Worm (Caenorhabditis elegans) whole organism, L2 larva: ENCODE measurements around the gene Y56A3A.6.

Experiments used
- C34F6.9 ChIP-seq: fragments of 150-350 bp; optimal IDR thresholded peaks from 2 replicates; lab custom pipeline; 2014; ENCODE audit warnings: missing biosample characterization, missing genetic modification characterization
- F13H6.1 ChIP-seq: sonication (generic microtip); optimal IDR thresholded peaks from 2 replicates; lab custom pipeline; 2016; ENCODE audit warnings: missing genetic modification characterization, missing compliant biosample characterization
- R02D3.7 ChIP-seq: fragments of 150-350 bp; optimal IDR thresholded peaks from 2 replicates; lab custom pipeline; 2014; ENCODE audit warnings: missing biosample characterization, missing genetic modification characterization
- Y55F3AM.14 ChIP-seq: fragments of 200-800 bp; sonication (Bioruptor generic); optimal IDR thresholded peaks from 2 replicates; lab custom pipeline; 2018; ENCODE audit warnings: mild to moderate bottlenecking, missing genetic modification characterization, missing compliant biosample characterization
- ZK546.5 ChIP-seq: sonication (generic microtip); optimal IDR thresholded peaks from 2 replicates; lab custom pipeline; 2017; ENCODE audit warnings: missing biosample characterization, missing genetic modification characterization
- aly-2 ChIP-seq: fragments of 150-350 bp; optimal IDR thresholded peaks from 2 replicates; lab custom pipeline; 2014; ENCODE audit warnings: missing biosample characterization, missing genetic modification characterization
- ama-1 ChIP-seq: fragments of 150-350 bp; optimal IDR thresholded peaks from 2 replicates; lab custom pipeline; 2018; ENCODE audit warnings: inconsistent platforms
- blmp-1 ChIP-seq: sonication (generic microtip); optimal IDR thresholded peaks from 2 replicates; lab custom pipeline; 2017; ENCODE audit warnings: missing genetic modification characterization, mild to moderate bottlenecking, missing compliant biosample characterization, antibody characterized with exemption, moderate library complexity; ENCODE audit not compliant: insufficient read depth
- ceh-16 ChIP-seq: fragments of 150-350 bp; optimal IDR thresholded peaks from 2 replicates; lab custom pipeline; 2014; ENCODE audit warnings: missing biosample characterization, missing genetic modification characterization
- ceh-82 ChIP-seq: fragments of 150-350 bp; optimal IDR thresholded peaks from 2 replicates; lab custom pipeline; 2014; ENCODE audit warnings: missing biosample characterization, missing genetic modification characterization
- crh-2 ChIP-seq: sonication (generic microtip); optimal IDR thresholded peaks from 2 replicates; lab custom pipeline; 2017; ENCODE audit warnings: missing biosample characterization, missing genetic modification characterization
- dmd-4 ChIP-seq: sonication (generic microtip); optimal IDR thresholded peaks from 2 replicates; lab custom pipeline; 2017; ENCODE audit warnings: missing biosample characterization, missing genetic modification characterization
- egl-27 ChIP-seq: sonication (generic microtip); optimal IDR thresholded peaks from 3 replicates; lab custom pipeline; 2017; ENCODE audit warnings: missing biosample characterization, missing genetic modification reagents, missing genetic modification characterization
- elt-1 ChIP-seq: fragments of 150-350 bp; optimal IDR thresholded peaks from 2 replicates; lab custom pipeline; 2014; ENCODE audit warnings: missing biosample characterization, missing genetic modification characterization
- elt-3 ChIP-seq: sonication (generic microtip); optimal IDR thresholded peaks from 2 replicates; lab custom pipeline; 2017; ENCODE audit warnings: missing biosample characterization, missing genetic modification characterization
- fos-1 ChIP-seq: fragments of 150-350 bp; optimal IDR thresholded peaks from 2 replicates; lab custom pipeline; 2014; ENCODE audit warnings: missing biosample characterization, missing genetic modification characterization
- gmeb-1 ChIP-seq: fragments of 150-350 bp; optimal IDR thresholded peaks from 2 replicates; lab custom pipeline; 2014; ENCODE audit warnings: missing biosample characterization, missing genetic modification characterization
- lin-11 ChIP-seq: fragments of 150-350 bp; sonication (generic microtip); optimal IDR thresholded peaks from 2 replicates; lab custom pipeline; 2014; ENCODE audit warnings: missing biosample characterization, missing genetic modification characterization, inconsistent platforms, mixed read lengths
- lin-13 ChIP-seq: fragments of 150-350 bp; optimal IDR thresholded peaks from 2 replicates; lab custom pipeline; 2014; ENCODE audit warnings: missing biosample characterization, missing genetic modification reagents, missing genetic modification characterization
- lin-39 ChIP-seq: fragments of 150-350 bp; optimal IDR thresholded peaks from 2 replicates; lab custom pipeline; 2014; ENCODE audit warnings: missing biosample characterization, missing genetic modification reagents, missing genetic modification characterization
- lsy-2 ChIP-seq, 2 experiments: fragments of 150-350 bp in 1 of 2; sonication (generic microtip) in 1 of 2; optimal IDR thresholded peaks; 2 replicates each; lab custom pipeline; 2014 to 2017; ENCODE audit warnings: missing biosample characterization in 2 of 2, missing genetic modification characterization in 2 of 2
- mab-5 ChIP-seq: fragments of 150-350 bp; optimal IDR thresholded peaks from 2 replicates; lab custom pipeline; 2014; ENCODE audit warnings: missing biosample characterization, missing genetic modification characterization
- mbf-1 ChIP-seq: sonication (generic microtip); optimal IDR thresholded peaks from 2 replicates; lab custom pipeline; 2017; ENCODE audit warnings: missing biosample characterization, missing genetic modification characterization
- mdl-1 ChIP-seq, 2 experiments: fragments of 150-350 bp in 1 of 2; sonication (generic microtip) in 1 of 2; optimal IDR thresholded peaks; 2 replicates each; lab custom pipeline; 2017; ENCODE audit warnings: missing biosample characterization in 2 of 2, missing genetic modification characterization in 2 of 2
- nhr-12 ChIP-seq: fragments of 150-350 bp; optimal IDR thresholded peaks from 2 replicates; lab custom pipeline; 2014; ENCODE audit warnings: missing biosample characterization, missing genetic modification characterization
- nhr-21 ChIP-seq: fragments of 150-350 bp; optimal IDR thresholded peaks from 2 replicates; lab custom pipeline; 2014; ENCODE audit warnings: missing biosample characterization, missing genetic modification characterization
- nhr-237 ChIP-seq: fragments of 150-350 bp; optimal IDR thresholded peaks from 2 replicates; lab custom pipeline; 2014; ENCODE audit warnings: missing biosample characterization, missing genetic modification characterization
- nhr-6 ChIP-seq: fragments of 150-350 bp; optimal IDR thresholded peaks from 2 replicates; lab custom pipeline; 2014; ENCODE audit warnings: missing biosample characterization, missing genetic modification characterization
- nhr-77 ChIP-seq: fragments of 150-350 bp; optimal IDR thresholded peaks from 2 replicates; lab custom pipeline; 2014; ENCODE audit warnings: missing biosample characterization, missing genetic modification characterization
- sem-4 ChIP-seq: fragments of 150-350 bp; optimal IDR thresholded peaks from 2 replicates; lab custom pipeline; 2014; ENCODE audit warnings: missing biosample characterization, missing genetic modification reagents, missing genetic modification characterization
- skn-1 ChIP-seq: sonication (generic microtip); optimal IDR thresholded peaks from 2 replicates; lab custom pipeline; 2017; ENCODE audit warnings: missing biosample characterization, missing genetic modification characterization
- sma-3 ChIP-seq: sonication (generic microtip); optimal IDR thresholded peaks from 2 replicates; lab custom pipeline; 2016; ENCODE audit warnings: missing genetic modification reagents, missing genetic modification characterization, missing compliant biosample characterization
- sma-9 ChIP-seq, 2 experiments: fragments of 150-350 bp in 1 of 2; sonication (generic microtip) in 1 of 2; optimal IDR thresholded peaks; 2 replicates each; lab custom pipeline; 2014 to 2016; ENCODE audit warnings: missing genetic modification characterization in 2 of 2, mild to moderate bottlenecking in 1 of 2, missing biosample characterization in 1 of 2, missing compliant biosample characterization in 1 of 2, missing genetic modification reagents in 1 of 2, moderate library complexity in 1 of 2
- unc-55 ChIP-seq: fragments of 150-350 bp; sonication (generic microtip); optimal IDR thresholded peaks from 3 replicates; lab custom pipeline; 2014; ENCODE audit warnings: missing biosample characterization, missing genetic modification reagents, missing genetic modification characterization
- unc-62 ChIP-seq: fragments of 150-350 bp; optimal IDR thresholded peaks from 2 replicates; lab custom pipeline; 2014; ENCODE audit warnings: missing biosample characterization, missing genetic modification reagents, missing genetic modification characterization
- ztf-1 ChIP-seq: fragments of 200-800 bp; sonication (Bioruptor generic); conservative IDR thresholded peaks from 2 replicates; pipeline ENCODE4 v1.3.6; 2022; ENCODE audit warnings: missing genetic modification characterization, missing compliant biosample characterization
- ztf-11 ChIP-seq: sonication (generic microtip); optimal IDR thresholded peaks from 2 replicates; lab custom pipeline; 2017; ENCODE audit warnings: missing biosample characterization, missing genetic modification characterization
- ztf-4 ChIP-seq: fragments of 150-350 bp; optimal IDR thresholded peaks from 2 replicates; lab custom pipeline; 2014; ENCODE audit warnings: missing biosample characterization, missing genetic modification characterization

The Y56A3A.6 gene

DNA sequence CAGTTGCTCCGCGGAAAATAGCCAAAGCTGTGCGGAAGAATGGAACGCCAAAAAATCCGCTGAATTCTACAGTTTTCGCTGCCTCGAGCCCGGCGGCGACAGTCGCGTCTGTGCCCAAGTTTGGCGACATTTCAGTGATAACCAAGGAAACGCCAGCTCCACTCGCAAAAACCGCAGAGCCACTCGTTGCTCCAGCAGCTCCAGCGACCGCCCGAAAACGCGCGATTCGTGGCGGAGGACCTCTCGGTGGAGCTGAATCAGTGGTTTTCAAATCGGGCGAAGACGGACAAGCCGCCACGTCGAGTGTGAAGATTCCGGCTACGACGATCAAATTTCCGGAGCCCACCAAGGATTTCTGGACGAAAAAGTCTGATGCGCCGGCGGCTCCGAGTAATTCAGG lies 37.7 kb upstream of the Y56A3A.6 start:
- TF ChIP-seq unc-62 (GFP tag; lab: Kevin White, UChicago) (no peak), egl-27 (no peak), ztf-4 (no peak), elt-3 (tag; lab: Kevin White, UChicago) (no peak), mbf-1 (tag; lab: Kevin White, UChicago) (no peak), sem-4 (no peak), nhr-12 (tag; lab: Kevin White, UChicago) (no peak), C34F6.9 (no peak), ztf-11 (tag; lab: Kevin White, UChicago) (no peak), mdl-1 (tag; optimal IDR thresholded peaks at IDR 0.05; lab: Kevin White, UChicago) (no peak), mab-5 (tag; lab: Kevin White, UChicago) (no peak), crh-2 (no peak), ceh-82 (no peak), dmd-4 (no peak), R02D3.7 (tag; lab: Kevin White, UChicago) (no peak), nhr-21 (no peak), nhr-6 (tag; lab: Kevin White, UChicago) (no peak), ZK546.5 (tag; lab: Kevin White, UChicago) (no peak)

DNA sequence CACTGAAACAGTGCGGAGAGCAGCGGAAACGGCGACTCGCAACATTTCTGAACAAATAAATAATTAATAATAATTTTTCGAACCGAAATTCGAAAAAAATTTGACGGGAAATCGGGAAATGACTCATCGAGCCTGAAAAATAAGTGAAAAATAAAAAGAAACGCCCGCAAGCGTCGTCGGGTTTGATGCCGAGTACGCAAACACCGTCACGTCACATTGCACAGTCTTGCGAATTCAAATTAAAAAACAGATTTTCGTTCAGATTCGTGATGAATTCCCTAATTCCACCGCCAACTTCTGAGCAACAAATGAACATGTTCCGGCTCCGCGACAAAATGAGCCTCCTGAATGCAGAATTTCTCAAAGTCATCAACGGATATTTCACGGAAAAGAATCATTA lies 37.1 kb upstream of the Y56A3A.6 start, which contains the start of the genes ndab-1 and npp-16:
TSS of gene ndab-1 (minus strand) at position 47 of the 400 bp plus-strand sequence.
TSS of gene npp-16 (plus strand) at position 263 of the 400 bp plus-strand sequence.
- no peak for TF ChIP-seq skn-1
- peak; percentile 7 for TF ChIP-seq C34F6.9
- TF ChIP-seq F13H6.1 (tag; lab: Kevin White, UChicago), result peak; percentile 11
- TF ChIP-seq nhr-6 (tag; lab: Kevin White, UChicago), result no peak
- peak; percentile 56 for TF ChIP-seq unc-55 (GFP tag; lab: Kevin White, UChicago)
- TF ChIP-seq lin-13, result peak; percentile 27
- TF ChIP-seq aly-2 (tag; lab: Kevin White, UChicago), result no peak
- TF ChIP-seq ceh-16, result no peak
- TF ChIP-seq ztf-11 (tag; lab: Kevin White, UChicago), result no peak
- TF ChIP-seq ama-1, result no peak
- TF ChIP-seq egl-27, result no peak
- TF ChIP-seq lin-11, result no peak
- no peak for TF ChIP-seq mdl-1 (tag; optimal IDR thresholded peaks at IDR 0.05; lab: Kevin White, UChicago)
- TF ChIP-seq nhr-77 (tag; lab: Kevin White, UChicago), result no peak
- no peak for TF ChIP-seq Y55F3AM.14 (GFP tag; lab: Kevin White, UChicago)
- peak; percentile 49 for TF ChIP-seq gmeb-1 (tag; lab: Kevin White, UChicago)
- peak; percentile 12 for TF ChIP-seq fos-1 (tag; lab: Kevin White, UChicago)
- peak; percentile 41 to 55 for TF ChIP-seq lsy-2 (tag; optimal IDR thresholded peaks at IDR 0.05; lab: Kevin White, UChicago)

DNA sequence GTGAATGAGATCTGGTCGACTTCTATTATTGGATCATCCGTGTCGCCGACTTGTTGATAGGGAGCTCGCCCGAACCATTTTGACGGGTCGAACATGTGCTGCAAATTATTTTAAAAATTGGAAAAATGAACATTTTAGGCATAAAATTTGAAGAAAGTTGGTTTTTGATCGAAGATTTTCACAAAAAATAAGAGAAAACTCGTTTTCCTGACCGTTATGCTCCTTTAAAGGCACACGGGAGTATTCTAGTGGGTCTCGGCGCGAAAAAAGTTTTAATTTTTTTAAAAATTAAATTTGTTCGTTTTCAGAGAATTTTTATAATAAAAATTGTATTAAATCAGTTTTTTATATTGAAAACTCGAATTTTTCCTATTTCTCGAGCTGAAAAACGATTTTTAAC lies 35.6 kb upstream of the Y56A3A.6 start, which contains the start of gene Y56A3A.16:
TSS of gene Y56A3A.16 (minus strand) at position 101 of the 400 bp plus-strand sequence.
- TF ChIP-seq unc-55 (GFP tag; lab: Kevin White, UChicago) (no peak), Y55F3AM.14 (GFP tag; lab: Kevin White, UChicago) (no peak), nhr-21 (no peak), crh-2 (no peak), dmd-4 (no peak), blmp-1 (no peak), gmeb-1 (tag; lab: Kevin White, UChicago) (no peak)

DNA sequence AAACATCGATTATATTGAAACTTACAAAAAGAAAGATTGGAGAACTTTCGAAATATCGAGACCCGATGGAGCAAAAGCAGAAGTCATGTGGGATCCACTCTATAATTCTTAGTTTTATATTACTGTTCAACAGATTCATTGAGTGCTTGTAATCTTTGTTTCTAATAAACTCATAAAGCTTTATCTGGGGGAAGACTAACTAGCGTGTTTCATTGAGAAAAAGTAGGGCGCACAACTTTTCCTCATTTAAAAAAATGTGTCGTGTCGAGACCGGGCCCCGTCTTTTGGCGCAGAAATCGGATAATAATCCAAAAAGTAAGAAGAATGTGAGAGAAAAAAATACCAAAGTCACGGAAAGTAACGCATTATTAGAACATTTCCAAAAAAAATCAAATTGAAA lies 31.2 kb upstream of the Y56A3A.6 start, which contains the start of gene faah-4:
TSS of gene faah-4 (minus strand) at position 101 of the 400 bp plus-strand sequence.
- TF ChIP-seq elt-1 (tag; lab: Kevin White, UChicago) (no peak), lin-39 (tag; lab: Kevin White, UChicago) (no peak), aly-2 (tag; lab: Kevin White, UChicago) (no peak), sma-9 (GFP tag; optimal IDR thresholded peaks at IDR 0.05; lab: Kevin White, UChicago) (no peak), sma-9 (tag; optimal IDR thresholded peaks at IDR 0.05; lab: Kevin White, UChicago) (no peak), lsy-2 (tag; optimal IDR thresholded peaks at IDR 0.05; lab: Kevin White, UChicago) (no peak), nhr-237 (tag; lab: Kevin White, UChicago) (no peak), F13H6.1 (tag; lab: Kevin White, UChicago) (no peak), unc-55 (GFP tag; lab: Kevin White, UChicago) (no peak), R02D3.7 (tag; lab: Kevin White, UChicago) (no peak), ztf-1 (GFP tag; lab: Robert Waterston, UW) (no peak), mab-5 (tag; lab: Kevin White, UChicago) (no peak), sma-3 (GFP tag; lab: Kevin White, UChicago) (no peak)
